Worm (Caenorhabditis elegans): Measurements from ENCODE around the gene C01G12.13.

C01G12.13 gene

DNA sequence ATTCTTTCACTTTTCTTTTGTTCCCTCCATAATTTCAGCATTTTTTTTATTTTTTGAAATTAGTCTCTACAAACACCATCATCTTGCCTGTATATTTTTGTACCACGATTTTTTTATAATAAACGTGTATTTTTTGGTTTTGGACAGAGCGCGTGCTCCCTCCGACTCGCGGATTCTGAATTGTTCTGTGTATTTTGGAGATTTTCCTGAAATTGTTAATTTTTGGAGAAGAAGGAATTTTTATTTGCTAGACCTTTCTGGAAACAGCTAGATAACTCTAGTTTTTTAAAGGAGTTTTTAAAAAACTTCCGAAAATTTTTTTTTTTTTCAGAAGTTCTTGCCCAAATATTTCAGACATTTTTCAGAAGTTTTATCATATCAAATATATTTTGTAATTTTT is at the start of gene C01G12.13:
C01G12.13 (plus strand) TSS at position 301 of the 400 bp plus-strand sequence.
- no peak for TF ChIP-seq ceh-13 (GFP tag; optimal IDR thresholded peaks at IDR 0.05)
- TF ChIP-seq hnd-1 (tag; optimal IDR thresholded peaks at IDR 0.05) = no peak
- TF ChIP-seq hmbx-1 (tag; optimal IDR thresholded peaks at IDR 0.05) = no peak
- TF ChIP-seq B0310.2 (tag; optimal IDR thresholded peaks at IDR 0.05) = no peak
- TF ChIP-seq F13C5.2 (tag; optimal IDR thresholded peaks at IDR 0.05) = no peak
- no peak for TF ChIP-seq ets-7 (tag; optimal IDR thresholded peaks at IDR 0.05)
- TF ChIP-seq tra-4 (tag; optimal IDR thresholded peaks at IDR 0.05) = no peak

DNA sequence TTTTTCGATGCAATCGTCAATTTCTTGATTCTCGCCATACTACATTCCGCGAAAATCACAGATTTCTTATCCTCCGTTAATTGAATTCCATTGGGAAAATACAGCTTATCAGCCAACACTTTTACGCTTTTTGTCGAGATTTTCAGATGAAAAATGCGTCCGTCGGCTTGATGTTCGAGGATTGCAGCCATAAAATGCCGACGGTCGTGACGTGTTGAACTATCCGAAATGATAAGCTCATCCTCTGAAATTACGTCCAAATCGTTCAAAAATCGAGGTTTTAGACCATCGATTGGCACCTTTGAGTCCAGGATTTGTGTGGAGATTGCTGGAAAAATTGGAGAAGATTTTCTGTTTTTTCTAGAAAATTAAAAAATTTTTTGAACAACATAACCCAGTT is 49.4 kb upstream of the C01G12.13 start:
- TF ChIP-seq tbx-11 (GFP tag; IDR thresholded peaks at IDR 0.05) = no peak
- no peak for TF ChIP-seq scrt-1 (GFP tag; IDR thresholded peaks at IDR 0.05)
- TF ChIP-seq B0310.2 (tag; optimal IDR thresholded peaks at IDR 0.05) = no peak
- no peak for TF ChIP-seq hnd-1 (tag; optimal IDR thresholded peaks at IDR 0.05)
- no peak for TF ChIP-seq tra-4 (tag; optimal IDR thresholded peaks at IDR 0.05)
- no peak for TF ChIP-seq tbx-37 (GFP tag; conservative IDR thresholded peaks at IDR 0.05)
- TF ChIP-seq hmbx-1 (tag; optimal IDR thresholded peaks at IDR 0.05) = no peak
- no peak for TF ChIP-seq ceh-36 (tag; optimal IDR thresholded peaks at IDR 0.05)
- no peak for TF ChIP-seq ama-1 (optimal IDR thresholded peaks at IDR 0.05)
- TF ChIP-seq aly-1 (tag; optimal IDR thresholded peaks at IDR 0.05) = no peak
- TF ChIP-seq pes-1 (GFP tag; IDR thresholded peaks at IDR 0.05) = no peak
- no peak for TF ChIP-seq hmg-4 (GFP tag; optimal IDR thresholded peaks at IDR 0.05)
- no peak for TF ChIP-seq sea-1 (GFP tag; conservative IDR thresholded peaks at IDR 0.05)
- no peak for TF ChIP-seq ets-7 (tag; optimal IDR thresholded peaks at IDR 0.05)
- TF ChIP-seq F13C5.2 (tag; optimal IDR thresholded peaks at IDR 0.05) = no peak
- no peak for TF ChIP-seq flt-1 (GFP tag; IDR thresholded peaks at IDR 0.05)
- no peak for TF ChIP-seq ceh-13 (GFP tag; optimal IDR thresholded peaks at IDR 0.05)

DNA sequence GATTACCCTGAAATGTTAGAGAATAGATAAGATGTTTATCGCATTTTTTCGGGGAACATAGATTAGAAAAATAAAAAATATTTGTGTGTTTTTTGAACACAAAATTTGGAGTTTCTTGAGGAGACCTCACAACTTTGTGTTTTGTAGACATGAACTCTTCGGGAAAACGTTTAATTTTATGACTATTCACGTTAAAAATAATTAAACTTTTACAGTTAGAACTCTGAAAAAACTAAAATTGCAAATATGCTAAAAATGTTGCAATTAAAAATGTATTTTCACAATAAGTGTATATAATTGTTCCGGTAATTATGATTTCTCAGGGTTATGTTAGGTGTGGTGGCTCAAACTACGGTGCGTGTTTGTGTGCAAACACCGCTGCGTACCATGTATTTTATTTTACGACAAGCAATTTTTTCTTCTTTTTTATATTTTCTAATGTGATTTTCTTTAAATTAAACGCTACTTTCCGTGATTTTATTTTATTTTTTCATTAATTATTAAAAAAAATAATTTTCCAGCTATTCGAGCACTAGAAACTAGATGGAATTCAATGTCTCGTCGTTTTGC is 48.2 kb upstream of the C01G12.13 start, which contains the start of the genes F57C2.5 and spat-1:
F57C2.5 (minus strand) TSS at position 7 of the 570 bp plus-strand sequence.
spat-1 (plus strand) TSS at position 520 of the 570 bp plus-strand sequence.
- TF ChIP-seq tbx-37 (GFP tag; conservative IDR thresholded peaks at IDR 0.05) (0 out of 2 replicates have a peak, but pooled peaks have one; percentile 41), ceh-36 (tag; optimal IDR thresholded peaks at IDR 0.05) (no peak), B0310.2 (tag; optimal IDR thresholded peaks at IDR 0.05) (no peak), tra-4 (tag; optimal IDR thresholded peaks at IDR 0.05) (peak; percentile 18), ceh-13 (GFP tag; optimal IDR thresholded peaks at IDR 0.05) (peak; percentile 38), ama-1 (optimal IDR thresholded peaks at IDR 0.05) (no peak), hmg-4 (GFP tag; optimal IDR thresholded peaks at IDR 0.05) (no peak), hmbx-1 (tag; optimal IDR thresholded peaks at IDR 0.05) (no peak), flt-1 (GFP tag; IDR thresholded peaks at IDR 0.05) (no peak), sea-1 (GFP tag; conservative IDR thresholded peaks at IDR 0.05) (peak; percentile 41; the same call in 1 of the 2 replicates), tbx-11 (GFP tag; IDR thresholded peaks at IDR 0.05) (no peak), scrt-1 (GFP tag; IDR thresholded peaks at IDR 0.05) (0 out of 2 replicates have a peak, but pooled peaks have one; percentile 18), pes-1 (GFP tag; IDR thresholded peaks at IDR 0.05) (peak; percentile 65), ets-7 (tag; optimal IDR thresholded peaks at IDR 0.05) (peak; percentile 67), aly-1 (tag; optimal IDR thresholded peaks at IDR 0.05) (no peak), F13C5.2 (tag; optimal IDR thresholded peaks at IDR 0.05) (peak; percentile 45), hnd-1 (tag; optimal IDR thresholded peaks at IDR 0.05) (peak; percentile 19)

DNA sequence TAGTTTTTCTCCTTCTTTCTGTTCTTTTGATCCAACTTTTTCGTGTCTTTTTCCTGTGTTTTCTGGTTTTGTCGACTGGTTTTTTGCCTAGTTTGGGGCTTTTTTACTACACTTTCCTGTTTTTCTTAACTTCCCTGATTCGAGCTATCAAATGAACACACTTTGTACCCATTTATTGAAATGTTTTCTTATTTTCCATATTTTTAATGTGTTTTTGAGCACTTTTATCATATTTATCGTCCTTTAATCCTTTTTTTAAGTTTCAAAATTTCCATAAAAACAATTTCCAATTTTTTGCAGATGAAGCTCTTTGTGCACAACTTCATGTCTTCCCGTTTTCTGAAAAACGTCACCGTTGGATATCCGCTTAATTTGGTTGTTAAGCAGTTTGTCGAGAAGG is 42.5 kb upstream of the C01G12.13 start, which contains the start of gene C04H5.1:
C04H5.1 (plus strand) TSS at position 301 of the 400 bp plus-strand sequence.
- TF ChIP-seq scrt-1 (GFP tag; IDR thresholded peaks at IDR 0.05) (no peak), tra-4 (tag; optimal IDR thresholded peaks at IDR 0.05) (no peak), ceh-36 (tag; optimal IDR thresholded peaks at IDR 0.05) (no peak), ceh-13 (GFP tag; optimal IDR thresholded peaks at IDR 0.05) (no peak), B0310.2 (tag; optimal IDR thresholded peaks at IDR 0.05) (no peak), tbx-11 (GFP tag; IDR thresholded peaks at IDR 0.05) (no peak), aly-1 (tag; optimal IDR thresholded peaks at IDR 0.05) (no peak), ama-1 (optimal IDR thresholded peaks at IDR 0.05) (no peak), ets-7 (tag; optimal IDR thresholded peaks at IDR 0.05) (no peak)

DNA sequence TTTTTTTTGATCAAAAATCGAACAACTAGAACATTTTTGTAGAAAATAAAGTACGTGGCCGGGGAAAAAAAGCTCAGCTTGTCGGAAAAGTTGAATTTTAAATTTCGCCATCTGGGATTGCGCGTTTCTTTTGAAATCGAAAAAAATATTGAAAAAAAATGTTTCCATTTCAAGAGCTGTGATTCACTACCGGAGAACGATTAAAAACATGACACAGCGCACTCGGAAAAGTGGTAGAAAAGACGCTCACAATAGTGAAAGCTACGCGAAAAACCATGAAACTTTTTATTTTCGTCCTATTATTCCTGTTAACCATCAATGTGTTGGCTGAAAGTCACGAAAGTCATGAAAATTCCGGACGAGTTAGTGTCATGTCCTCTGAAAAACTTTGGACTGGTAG is 38.8 kb upstream of the C01G12.13 start, which contains the start of the genes clec-147 and C04H5.7:
clec-147 (minus strand) TSS at position 101 of the 400 bp plus-strand sequence.
C04H5.7 (plus strand) TSS at position 219 of the 400 bp plus-strand sequence.
- no peak for TF ChIP-seq scrt-1 (GFP tag; IDR thresholded peaks at IDR 0.05)
- TF ChIP-seq hmg-4 (GFP tag; optimal IDR thresholded peaks at IDR 0.05) = no peak
- no peak for TF ChIP-seq hmbx-1 (tag; optimal IDR thresholded peaks at IDR 0.05)
- TF ChIP-seq ets-7 (tag; optimal IDR thresholded peaks at IDR 0.05) = no peak
- TF ChIP-seq ceh-36 (tag; optimal IDR thresholded peaks at IDR 0.05) = no peak
- TF ChIP-seq aly-1 (tag; optimal IDR thresholded peaks at IDR 0.05) = no peak
- no peak for TF ChIP-seq ceh-13 (GFP tag; optimal IDR thresholded peaks at IDR 0.05)
- TF ChIP-seq sea-1 (GFP tag; conservative IDR thresholded peaks at IDR 0.05) = no peak
- no peak for TF ChIP-seq pes-1 (GFP tag; IDR thresholded peaks at IDR 0.05)
- TF ChIP-seq hnd-1 (tag; optimal IDR thresholded peaks at IDR 0.05) = no peak
- TF ChIP-seq flt-1 (GFP tag; IDR thresholded peaks at IDR 0.05) = no peak
- no peak for TF ChIP-seq tra-4 (tag; optimal IDR thresholded peaks at IDR 0.05)
- TF ChIP-seq ama-1 (optimal IDR thresholded peaks at IDR 0.05) = no peak
- TF ChIP-seq F13C5.2 (tag; optimal IDR thresholded peaks at IDR 0.05) = no peak
- no peak for TF ChIP-seq tbx-37 (GFP tag; conservative IDR thresholded peaks at IDR 0.05)
- TF ChIP-seq tbx-11 (GFP tag; IDR thresholded peaks at IDR 0.05) = no peak
- TF ChIP-seq B0310.2 (tag; optimal IDR thresholded peaks at IDR 0.05) = no peak

DNA sequence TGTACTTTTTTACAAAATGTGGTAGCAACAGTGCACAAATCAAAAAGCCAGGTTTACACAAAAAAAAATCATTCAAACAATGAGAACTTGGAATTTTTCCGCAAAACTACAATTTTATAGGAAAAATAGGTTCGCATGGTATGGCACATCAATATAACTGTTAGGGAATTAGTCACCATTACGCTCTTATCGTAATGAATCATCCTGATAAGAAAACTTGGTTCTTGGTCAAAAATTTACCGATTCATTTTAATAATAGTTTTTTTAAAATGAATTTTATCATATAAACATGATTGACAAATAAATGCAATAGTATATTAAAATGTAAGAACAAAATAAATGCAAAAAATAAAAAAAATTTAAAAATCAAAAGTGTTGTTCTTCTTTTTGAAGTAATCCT is 36.0 kb upstream of the C01G12.13 start:
- TF ChIP-seq aly-1 (tag; optimal IDR thresholded peaks at IDR 0.05) (no peak), scrt-1 (GFP tag; IDR thresholded peaks at IDR 0.05) (no peak), ceh-36 (tag; optimal IDR thresholded peaks at IDR 0.05) (no peak), B0310.2 (tag; optimal IDR thresholded peaks at IDR 0.05) (no peak), F13C5.2 (tag; optimal IDR thresholded peaks at IDR 0.05) (no peak), tbx-11 (GFP tag; IDR thresholded peaks at IDR 0.05) (no peak), hmg-4 (GFP tag; optimal IDR thresholded peaks at IDR 0.05) (no peak), ceh-13 (GFP tag; optimal IDR thresholded peaks at IDR 0.05) (no peak), flt-1 (GFP tag; IDR thresholded peaks at IDR 0.05) (no peak), tbx-37 (GFP tag; conservative IDR thresholded peaks at IDR 0.05) (no peak), hnd-1 (tag; optimal IDR thresholded peaks at IDR 0.05) (no peak)

DNA sequence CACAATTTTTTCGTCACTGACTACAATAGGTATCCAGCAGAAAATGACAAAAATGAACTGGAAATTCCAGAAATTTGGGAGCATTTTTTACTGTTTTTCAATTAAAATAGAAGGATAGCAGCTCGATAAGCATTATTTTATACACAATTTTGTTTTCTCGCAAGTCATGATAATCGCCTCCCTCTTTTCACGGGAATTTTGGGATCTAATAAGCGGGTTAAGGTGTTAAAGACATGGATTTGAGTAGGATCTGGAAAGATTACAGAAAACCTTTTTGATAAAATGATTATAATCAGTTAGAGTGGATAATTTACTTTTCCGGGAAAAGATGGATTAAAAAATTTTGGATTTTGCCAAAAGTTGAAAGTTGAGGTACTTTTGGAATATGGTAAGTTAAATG is 27.8 kb upstream of the C01G12.13 start, which contains the start of gene gcy-29:
gcy-29 (minus strand) TSS at position 101 of the 400 bp plus-strand sequence.
- TF ChIP-seq hmbx-1 (tag; optimal IDR thresholded peaks at IDR 0.05) (no peak), scrt-1 (GFP tag; IDR thresholded peaks at IDR 0.05) (no peak), ceh-13 (GFP tag; optimal IDR thresholded peaks at IDR 0.05) (no peak), sea-1 (GFP tag; conservative IDR thresholded peaks at IDR 0.05) (no peak), ama-1 (optimal IDR thresholded peaks at IDR 0.05) (no peak), ceh-36 (tag; optimal IDR thresholded peaks at IDR 0.05) (no peak), ets-7 (tag; optimal IDR thresholded peaks at IDR 0.05) (no peak), B0310.2 (tag; optimal IDR thresholded peaks at IDR 0.05) (no peak), F13C5.2 (tag; optimal IDR thresholded peaks at IDR 0.05) (no peak), tbx-37 (GFP tag; conservative IDR thresholded peaks at IDR 0.05) (no peak), aly-1 (tag; optimal IDR thresholded peaks at IDR 0.05) (no peak)
